Fruit fly (Drosophila melanogaster): ENCODE measurements around the gene Nfs1.

Gene Nfs1

DNA sequence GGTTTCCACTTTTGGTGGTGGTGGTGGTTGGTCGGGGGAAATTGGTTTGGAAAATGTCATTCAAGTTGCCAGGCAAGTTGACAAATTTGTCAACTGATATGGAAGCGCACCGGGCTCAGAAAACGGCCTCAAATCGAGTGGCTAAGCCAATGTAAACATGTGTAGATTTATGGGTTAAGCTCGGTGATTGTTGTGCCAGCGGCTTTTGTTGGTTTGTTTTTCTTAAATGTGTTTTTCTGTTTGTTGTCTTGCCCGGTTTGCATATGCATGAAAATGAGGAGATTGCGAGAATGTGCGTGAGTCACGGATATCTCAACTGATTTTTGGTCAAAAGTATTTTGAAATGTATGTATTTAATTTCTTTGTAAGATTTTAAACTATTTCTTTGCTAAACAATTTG lies 38.5 kb upstream of the Nfs1 start (continued):
- TF ChIP-seq CG11695 (GFP tag; IDR thresholded peaks at IDR 0.05), result no peak
- TF ChIP-seq sqz (GFP tag; optimal IDR thresholded peaks at IDR 0.05), result peak; percentile 59
- TF ChIP-seq ATbp (GFP tag; optimal IDR thresholded peaks at IDR 0.05), result peak; percentile 4
- 0 out of 2 replicates have a peak, but pooled peaks have one; percentile 16 for TF ChIP-seq CG31441 (GFP tag; IDR thresholded peaks at IDR 0.05)
- TF ChIP-seq sens (GFP tag), result peak; percentile 85
- no peak for TF ChIP-seq CG1832 (GFP tag; optimal IDR thresholded peaks at IDR 0.05)
- TF ChIP-seq HmgD (GFP tag; optimal IDR thresholded peaks at IDR 0.05), result no peak
- TF ChIP-seq trem (tag; optimal IDR thresholded peaks at IDR 0.05), result no peak
- no peak for TF ChIP-seq CrebB (tag; optimal IDR thresholded peaks at IDR 0.05)
- no peak for TF ChIP-seq CG6175 (GFP tag; IDR thresholded peaks at IDR 0.05)
- TF ChIP-seq fu2 (GFP tag; optimal IDR thresholded peaks at IDR 0.05), result no peak
- no peak for TF ChIP-seq gsb-n (tag; optimal IDR thresholded peaks at IDR 0.05)
- no peak for TF ChIP-seq emc (GFP tag; optimal IDR thresholded peaks at IDR 0.05)
- TF ChIP-seq ham (GFP tag; IDR thresholded peaks at IDR 0.05), result no peak
- no peak for TF ChIP-seq tap (tag; optimal IDR thresholded peaks at IDR 0.05)
- no peak for TF ChIP-seq Dip2 (GFP tag; IDR thresholded peaks at IDR 0.05)
- TF ChIP-seq CG13296 (GFP tag; optimal IDR thresholded peaks at IDR 0.05), result no peak
- TF ChIP-seq kah (GFP tag; optimal IDR thresholded peaks at IDR 0.05), result no peak
- no peak for TF ChIP-seq nmo (GFP tag; optimal IDR thresholded peaks at IDR 0.05)
- no peak for TF ChIP-seq CG7271 (tag; optimal IDR thresholded peaks at IDR 0.05)
- no peak for TF ChIP-seq CG1792 (GFP tag; optimal IDR thresholded peaks at IDR 0.05)
- no peak for TF ChIP-seq Adf1 (GFP tag; IDR thresholded peaks at IDR 0.05)
- no peak for TF ChIP-seq crp (GFP tag; optimal IDR thresholded peaks at IDR 0.05)
- no peak for TF ChIP-seq GATAe (GFP tag; conservative IDR thresholded peaks at IDR 0.05)
- no peak for TF ChIP-seq CG8290 (GFP tag; optimal IDR thresholded peaks at IDR 0.05)
- no peak for TF ChIP-seq CG8290 (tag; optimal IDR thresholded peaks at IDR 0.05)
- peak; percentile 16 for TF ChIP-seq nau (GFP tag; optimal IDR thresholded peaks at IDR 0.05)
- TF ChIP-seq Ptx1 (GFP tag; IDR thresholded peaks at IDR 0.05), result no peak
- TF ChIP-seq CG10209 (GFP tag; optimal IDR thresholded peaks at IDR 0.05), result no peak
- no peak for TF ChIP-seq Dip3 (GFP tag; optimal IDR thresholded peaks at IDR 0.05)
- no peak for TF ChIP-seq NC2β (GFP tag; optimal IDR thresholded peaks at IDR 0.05)
- no peak for TF ChIP-seq CG12219 (GFP tag; optimal IDR thresholded peaks at IDR 0.05)
- TF ChIP-seq CG15011 (GFP tag; optimal IDR thresholded peaks at IDR 0.05), result no peak
- no peak for TF ChIP-seq Kr (GFP tag; optimal IDR thresholded peaks at IDR 0.05)
- 0 out of 3 replicates have a peak, but pooled peaks have one; percentile 28 for TF ChIP-seq ci (GFP tag; IDR thresholded peaks at IDR 0.05)
- TF ChIP-seq CG15514 (GFP tag; optimal IDR thresholded peaks at IDR 0.05), result no peak
- TF ChIP-seq Atf6 (GFP tag; IDR thresholded peaks at IDR 0.05), result no peak
- no peak for TF ChIP-seq CG10147 (GFP tag; optimal IDR thresholded peaks at IDR 0.05)
- no peak for TF ChIP-seq Trl (optimal IDR thresholded peaks at IDR 0.05)
- no peak for TF ChIP-seq Trl (GFP tag; optimal IDR thresholded peaks at IDR 0.05)
- TF ChIP-seq wdn (GFP tag; IDR thresholded peaks at IDR 0.05), result no peak
- no peak for TF ChIP-seq bowl (GFP tag; IDR thresholded peaks at IDR 0.05)
- TF ChIP-seq slp2 (GFP tag; optimal IDR thresholded peaks at IDR 0.05), result no peak
- TF ChIP-seq unpg (GFP tag; optimal IDR thresholded peaks at IDR 0.05), result no peak
- no peak for TF ChIP-seq ash1 (GFP tag; optimal IDR thresholded peaks at IDR 0.05)
- no peak for TF ChIP-seq HmgZ (tag; optimal IDR thresholded peaks at IDR 0.05)
- TF ChIP-seq CG6813 (GFP tag; optimal IDR thresholded peaks at IDR 0.05), result peak; percentile 50
- TF ChIP-seq CG6654 (GFP tag; optimal IDR thresholded peaks at IDR 0.05), result no peak
- TF ChIP-seq CG11247 (GFP tag; IDR thresholded peaks at IDR 0.05), result no peak
- no peak for TF ChIP-seq MESR4 (GFP tag; optimal IDR thresholded peaks at IDR 0.05)
- peak; percentile 17 for TF ChIP-seq Asciz (GFP tag; optimal IDR thresholded peaks at IDR 0.05)
- peak; percentile 29 for TF ChIP-seq kni (GFP tag; optimal IDR thresholded peaks at IDR 0.05)
- no peak for TF ChIP-seq Side (GFP tag; optimal IDR thresholded peaks at IDR 0.05)

Data from whole organism, embryonic.